Fruit fly (Drosophila melanogaster): ENCODE measurements around the gene eIF3g1.

eIF3g1 gene

DNA sequence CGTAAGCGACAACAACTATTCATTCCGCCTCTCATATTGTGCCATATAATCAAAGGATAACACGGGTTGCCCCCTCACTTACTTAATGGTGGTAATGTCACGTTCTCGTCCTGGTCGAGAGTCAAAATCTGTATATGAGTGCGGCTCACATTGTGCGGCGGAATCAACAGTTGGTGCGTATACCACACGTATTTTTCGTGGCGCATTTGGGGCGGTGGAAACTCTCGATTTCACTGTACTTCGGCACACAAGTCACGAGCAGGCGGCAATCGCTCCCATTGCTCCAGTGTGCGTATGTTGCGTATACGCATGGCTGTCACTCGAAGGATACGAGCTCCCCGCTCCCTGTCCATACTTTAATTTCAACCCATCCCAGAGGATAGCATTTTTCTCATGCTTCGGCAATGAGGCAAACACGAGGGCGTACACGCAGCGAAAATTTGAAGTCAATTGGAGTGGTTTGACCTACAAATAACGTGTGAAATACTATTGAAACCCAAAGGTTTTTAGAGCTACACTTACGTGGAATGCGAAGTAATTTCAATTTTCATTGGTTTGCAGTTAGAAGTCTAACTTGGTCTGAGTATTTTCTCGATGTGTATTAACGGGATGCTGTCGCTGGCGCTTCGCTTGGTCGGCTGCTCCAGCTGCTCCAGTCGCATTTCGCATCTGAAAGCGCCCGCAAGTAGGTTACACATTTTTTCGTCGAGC lies 28.2 kb downstream of the eIF3g1 start (continued):
- TF ChIP-seq slou (GFP tag; optimal IDR thresholded peaks at IDR 0.05) (peak; percentile 53), Nf-YB (GFP tag; optimal IDR thresholded peaks at IDR 0.05) (peak; percentile 39), CG1024 (GFP tag; IDR thresholded peaks at IDR 0.05) (peak; percentile 48; the same call in 1 of the 2 replicates), BtbVII (GFP tag; optimal IDR thresholded peaks at IDR 0.05) (peak; percentile 80), zen (tag; optimal IDR thresholded peaks at IDR 0.05) (no peak), HLH3B (GFP tag; IDR thresholded peaks at IDR 0.05) (peak; percentile 79), E2f2 (GFP tag; IDR thresholded peaks at IDR 0.05) (peak; percentile 52), CG4707 (GFP tag; optimal IDR thresholded peaks at IDR 0.05) (no peak), inv (GFP tag; IDR thresholded peaks at IDR 0.05; ENCODE audit: partially characterized antibody) (no peak), CG2120 (GFP tag; optimal IDR thresholded peaks at IDR 0.05) (peak; percentile 93), CG11695 (GFP tag; IDR thresholded peaks at IDR 0.05) (peak; percentile 81; the same call in 2 of the 3 replicates), Ada2b (GFP tag; IDR thresholded peaks at IDR 0.05) (peak; percentile 85), CG31365 (tag; optimal IDR thresholded peaks at IDR 0.05) (peak; percentile 45), Taf1 (GFP tag; IDR thresholded peaks at IDR 0.05) (peak; percentile 61), CG34224 (GFP tag; IDR thresholded peaks at IDR 0.05; ENCODE audit: partially characterized antibody) (no peak), stwl (tag; optimal IDR thresholded peaks at IDR 0.05) (no peak), CG7786 (GFP tag; optimal IDR thresholded peaks at IDR 0.05) (peak; percentile 85), jigr1 (GFP tag; IDR thresholded peaks at IDR 0.05) (no peak), CG9727 (GFP tag; optimal IDR thresholded peaks at IDR 0.05) (peak; percentile 77), unpg (GFP tag; optimal IDR thresholded peaks at IDR 0.05) (peak; percentile 65), CG16779 (GFP tag; IDR thresholded peaks at IDR 0.05) (0 out of 2 replicates have a peak, but pooled peaks have one; percentile 26), CG7987 (GFP tag; optimal IDR thresholded peaks at IDR 0.05) (peak; percentile 4), slp2 (GFP tag; optimal IDR thresholded peaks at IDR 0.05) (peak; percentile 60), run (tag; optimal IDR thresholded peaks at IDR 0.05) (no peak), CG30403 (GFP tag; optimal IDR thresholded peaks at IDR 0.05) (peak; percentile 80), CG14965 (GFP tag; optimal IDR thresholded peaks at IDR 0.05; ENCODE audit: borderline replicate concordance) (peak; percentile 45), Sox100B (GFP tag; optimal IDR thresholded peaks at IDR 0.05) (no peak), Hsf (GFP tag; optimal IDR thresholded peaks at IDR 0.05) (peak; percentile 74), seq (GFP tag; IDR thresholded peaks at IDR 0.05) (peak; percentile 80), CG34376 (GFP tag; optimal IDR thresholded peaks at IDR 0.05) (no peak), lilli (GFP tag; optimal IDR thresholded peaks at IDR 0.05) (peak; percentile 86), CG15269 (tag; optimal IDR thresholded peaks at IDR 0.05) (peak; percentile 72), scrt (GFP tag; optimal IDR thresholded peaks at IDR 0.05) (peak; percentile 94), cg (GFP tag; optimal IDR thresholded peaks at IDR 0.05) (no peak), Sry-δ (GFP tag; optimal IDR thresholded peaks at IDR 0.05) (peak; percentile 45), gsb (GFP tag; IDR thresholded peaks at IDR 0.05) (0 out of 2 replicates have a peak, but pooled peaks have one; percentile 41), Nf-YA (GFP tag; IDR thresholded peaks at IDR 0.05) (peak; percentile 53), E2f1 (GFP tag; IDR thresholded peaks at IDR 0.05) (peak; percentile 80), CG13287 (GFP tag; IDR thresholded peaks at IDR 0.05; ENCODE audit: partially characterized antibody) (no peak), CG34422 (GFP tag; IDR thresholded peaks at IDR 0.05) (peak; percentile 75; the same call in 2 of the 3 replicates), ATbp (GFP tag; optimal IDR thresholded peaks at IDR 0.05) (peak; percentile 68), CG2875 (GFP tag; optimal IDR thresholded peaks at IDR 0.05) (peak; percentile 26), Xrp1 (GFP tag; IDR thresholded peaks at IDR 0.05) (peak; percentile 71), insv (GFP tag; optimal IDR thresholded peaks at IDR 0.05) (no peak), CG15514 (GFP tag; optimal IDR thresholded peaks at IDR 0.05) (peak; percentile 79), Tbp (GFP tag; optimal IDR thresholded peaks at IDR 0.05) (no peak), chif (GFP tag; optimal IDR thresholded peaks at IDR 0.05) (peak; percentile 61 to 70), CG15479 (GFP tag; optimal IDR thresholded peaks at IDR 0.05) (no peak), exex (tag; optimal IDR thresholded peaks at IDR 0.05) (peak; percentile 32)
